Worm (Caenorhabditis elegans) whole organism, midembryonic: ENCODE results near the gene C25F9.11.

Source experiments
- cog-1 ChIP-seq: sonication (generic microtip); optimal IDR thresholded peaks from 2 replicates; lab custom pipeline; 2016; ENCODE audit warnings: missing genetic modification characterization, missing compliant biosample characterization
- flt-1 ChIP-seq: fragments of 200-800 bp; sonication (Bioruptor generic); IDR thresholded peaks from 2 replicates; pipeline ENCODE4 v1.3.6; 2022; ENCODE audit warnings: missing genetic modification characterization, missing compliant biosample characterization
- klf-2 ChIP-seq: fragments of 200-800 bp; sonication (Bioruptor generic); conservative IDR thresholded peaks from 2 replicates; pipeline ENCODE4 v1.3.6; 2022; ENCODE audit warnings: missing genetic modification reagents, missing genetic modification characterization, missing compliant biosample characterization
- med-1 ChIP-seq: sonication (generic microtip); optimal IDR thresholded peaks from 2 replicates; lab custom pipeline; 2017; ENCODE audit warnings: missing genetic modification characterization, mild to moderate bottlenecking, missing compliant biosample characterization, antibody characterized with exemption, missing genetic modification reagents; ENCODE audit not compliant: insufficient read depth
- ref-1 ChIP-seq: fragments of 200-800 bp; sonication (Bioruptor generic); conservative IDR thresholded peaks from 2 replicates; pipeline ENCODE4 v1.3.6; 2022; ENCODE audit warnings: missing genetic modification reagents, missing genetic modification characterization, missing compliant biosample characterization
- ztf-23 ChIP-seq: fragments of 200-800 bp; sonication (Bioruptor generic); IDR thresholded peaks from 2 replicates; pipeline ENCODE4 v1.3.6; 2022; ENCODE audit warnings: missing genetic modification reagents, missing genetic modification characterization, missing compliant biosample characterization
- ztf-29 ChIP-seq: fragments of 200-800 bp; sonication (Bioruptor generic); IDR thresholded peaks from 2 replicates; pipeline ENCODE4 v1.3.6; 2022; ENCODE audit warnings: missing genetic modification reagents, missing genetic modification characterization, missing compliant biosample characterization

- TF ChIP-seq ztf-29 (GFP tag; lab: Robert Waterston, UW), result no peak
- no peak for TF ChIP-seq flt-1 (GFP tag; lab: Robert Waterston, UW)
- TF ChIP-seq ztf-23 (GFP tag; lab: Robert Waterston, UW), result no peak
- no peak for TF ChIP-seq cog-1 (tag; lab: Kevin White, UChicago)
- no peak for TF ChIP-seq med-1 (GFP tag; lab: Kevin White, UChicago)
- TF ChIP-seq ref-1 (GFP tag; lab: Robert Waterston, UW), result no peak
- no peak for TF ChIP-seq klf-2
These were observed 3.4 kb upstream of the C25F9.11 start, which contains the start of gene C25F9.14 for ce11 chrV:19436307-19436706.
